Worm (Caenorhabditis elegans) whole organism, late embryonic: ENCODE data around the gene F19G12.1.

Experiments
- K09A11.1 ChIP-seq: sonication (generic microtip); optimal IDR thresholded peaks from 2 replicates; lab custom pipeline; 2017; ENCODE audit warnings: antibody characterized with exemption, mild to moderate bottlenecking, missing genetic modification characterization, missing compliant biosample characterization; ENCODE audit not compliant: insufficient read depth
- ahr-1 ChIP-seq: sonication (generic microtip); optimal IDR thresholded peaks from 2 replicates; lab custom pipeline; 2016; ENCODE audit warnings: missing genetic modification characterization, missing compliant biosample characterization
- ceh-6 ChIP-seq: fragments of 200-800 bp; sonication (Bioruptor generic); optimal IDR thresholded peaks from 2 replicates; lab custom pipeline; 2018; ENCODE audit warnings: mild to moderate bottlenecking, missing genetic modification characterization, missing compliant biosample characterization
- hlh-30 ChIP-seq: sonication (generic microtip); optimal IDR thresholded peaks from 2 replicates; lab custom pipeline; 2017; ENCODE audit warnings: antibody characterized with exemption, missing genetic modification characterization, missing compliant biosample characterization; ENCODE audit not compliant: insufficient read depth
- unc-86 ChIP-seq: sonication (generic microtip); optimal IDR thresholded peaks from 2 replicates; lab custom pipeline; 2016; ENCODE audit warnings: missing genetic modification characterization, missing compliant biosample characterization

- TF ChIP-seq K09A11.1 (tag; lab: Kevin White, UChicago): no peak
- no peak for TF ChIP-seq ahr-1
- TF ChIP-seq unc-86 (tag; lab: Kevin White, UChicago): no peak
- no peak for TF ChIP-seq hlh-30
- no peak for TF ChIP-seq ceh-6
These were observed 10.3 kb upstream of the F19G12.1 start for ce11 chrX:1420524-1420923.
